Worm (Caenorhabditis elegans): Measurements from ENCODE around the gene F41E7.7.

F41E7.7 gene

ce11 chrX:10336138-10336537 is 28.5 kb downstream of the F41E7.7 start, which contains the start of gene idpa-3:
Gene idpa-3, plus strand, starts transcription at chrX:10336438.
- TF ChIP-seq jun-1 (tag; optimal IDR thresholded peaks at IDR 0.05) (no peak), nhr-28 (tag; optimal IDR thresholded peaks at IDR 0.05) (no peak), zip-2 (tag; optimal IDR thresholded peaks at IDR 0.05) (no peak), T26A8.4 (GFP tag; IDR thresholded peaks at IDR 0.05) (no peak), mxl-3 (GFP tag; optimal IDR thresholded peaks at IDR 0.05) (no peak), ceh-62 (tag; optimal IDR thresholded peaks at IDR 0.05) (no peak), daf-19 (GFP tag; conservative IDR thresholded peaks at IDR 0.05) (no peak), tra-1 (GFP tag; IDR thresholded peaks at IDR 0.05) (no peak), nhr-25 (tag; optimal IDR thresholded peaks at IDR 0.05; ENCODE audit: borderline replicate concordance, insufficient read depth) (no peak), ZK337.2 (GFP tag; IDR thresholded peaks at IDR 0.05) (no peak), dmd-9 (GFP tag; IDR thresholded peaks at IDR 0.05) (no peak)

- TF ChIP-seq madf-5 (GFP tag; IDR thresholded peaks at IDR 0.05) (no peak), ceh-62 (tag; optimal IDR thresholded peaks at IDR 0.05) (no peak), attf-4 (tag; optimal IDR thresholded peaks at IDR 0.05) (no peak), lsy-2 (tag; optimal IDR thresholded peaks at IDR 0.05) (no peak), zip-11 (GFP tag; IDR thresholded peaks at IDR 0.05) (no peak), hlh-11 (tag; optimal IDR thresholded peaks at IDR 0.05) (no peak), egl-43 (GFP tag; IDR thresholded peaks at IDR 0.05) (peak; percentile 59; the same call in 1 of the 2 replicates), unc-62 (GFP tag; optimal IDR thresholded peaks at IDR 0.05 in 1 of 2) (no peak), unc-62 (tag; optimal IDR thresholded peaks at IDR 0.05) (no peak), F26F4.8 (GFP tag; conservative IDR thresholded peaks at IDR 0.05) (0 out of 2 replicates have a peak, but pooled peaks have one; percentile 53), nhr-42 (GFP tag; IDR thresholded peaks at IDR 0.05) (no peak), dpl-1 (GFP tag; optimal IDR thresholded peaks at IDR 0.05) (no peak), ZK546.5 (tag; optimal IDR thresholded peaks at IDR 0.05) (no peak), set-16 (GFP tag; IDR thresholded peaks at IDR 0.05) (peak; percentile 66), aha-1 (tag) (peak; percentile 72)
Observed at ce11 chrX:10336592-10336991, 29.0 kb downstream of the F41E7.7 start.

ce11 chrX:10338100-10338499 is 30.5 kb downstream of the F41E7.7 start, which contains the start of gene cut-5:
Gene cut-5, minus strand, starts transcription at chrX:10338200.
- no peak for TF ChIP-seq attf-4 (tag; optimal IDR thresholded peaks at IDR 0.05)
- no peak for TF ChIP-seq ceh-82 (tag; optimal IDR thresholded peaks at IDR 0.05)
- TF ChIP-seq lir-3 (tag; optimal IDR thresholded peaks at IDR 0.05) = no peak
- TF ChIP-seq F44E2.7 (GFP tag; IDR thresholded peaks at IDR 0.05) = no peak
- TF ChIP-seq cey-2 (tag; optimal IDR thresholded peaks at IDR 0.05; ENCODE audit: borderline replicate concordance, insufficient read depth) = no peak
- no peak for TF ChIP-seq hlh-11 (tag; optimal IDR thresholded peaks at IDR 0.05)
- TF ChIP-seq sdz-12 (GFP tag; optimal IDR thresholded peaks at IDR 0.05) = no peak
- TF ChIP-seq dmd-9 (GFP tag; IDR thresholded peaks at IDR 0.05) = no peak
- no peak for TF ChIP-seq spr-3 (GFP tag; optimal IDR thresholded peaks at IDR 0.05)
- TF ChIP-seq Y105C5A.15 (GFP tag; IDR thresholded peaks at IDR 0.05) = no peak
- no peak for TF ChIP-seq ZK337.2 (GFP tag; IDR thresholded peaks at IDR 0.05)
- no peak for TF ChIP-seq F49E8.2 (tag; optimal IDR thresholded peaks at IDR 0.05; ENCODE audit: borderline replicate concordance)
- no peak for TF ChIP-seq nhr-6 (tag; optimal IDR thresholded peaks at IDR 0.05)
- TF ChIP-seq lin-39 (tag; optimal IDR thresholded peaks at IDR 0.05) = no peak
- TF ChIP-seq pha-4 (GFP tag; IDR thresholded peaks at IDR 0.05) = no peak
- no peak for TF ChIP-seq pha-4 (tag; optimal IDR thresholded peaks at IDR 0.05)

ce11 chrX:10338761-10339160 is 31.2 kb downstream of the F41E7.7 start:
- TF ChIP-seq tra-1 (GFP tag; IDR thresholded peaks at IDR 0.05) = peak; percentile 49; the same call in 1 of the 2 replicates
- TF ChIP-seq ZK337.2 (GFP tag; IDR thresholded peaks at IDR 0.05) = no peak
- TF ChIP-seq pha-4 (GFP tag; IDR thresholded peaks at IDR 0.05) = peak; percentile 31; the same call in 1 of the 2 replicates
- no peak for TF ChIP-seq pha-4 (tag; optimal IDR thresholded peaks at IDR 0.05)
- TF ChIP-seq dmd-6 (GFP tag; IDR thresholded peaks at IDR 0.05) = peak; percentile 24; the same call in 1 of the 2 replicates
- peak; percentile 55 for TF ChIP-seq T20F7.1 (GFP tag; optimal IDR thresholded peaks at IDR 0.05)
- peak; percentile 20 for TF ChIP-seq hlh-11 (tag; optimal IDR thresholded peaks at IDR 0.05)
- TF ChIP-seq mep-1 (tag; optimal IDR thresholded peaks at IDR 0.05) = peak; percentile 63
- TF ChIP-seq dve-1 (tag; optimal IDR thresholded peaks at IDR 0.05; ENCODE audit: insufficient read depth) = peak; percentile 56
- TF ChIP-seq lin-38 (GFP tag; IDR thresholded peaks at IDR 0.05) = peak; percentile 40; the same call in 1 of the 2 replicates
- TF ChIP-seq php-3 (GFP tag; IDR thresholded peaks at IDR 0.05) = peak; percentile 59; the same call in 1 of the 2 replicates
- peak; percentile 79; the same call in 1 of the 2 replicates for TF ChIP-seq zfp-3 (GFP tag; conservative IDR thresholded peaks at IDR 0.05)
- TF ChIP-seq daf-16 (GFP tag; optimal IDR thresholded peaks at IDR 0.05) = no peak
- peak; percentile 19 for TF ChIP-seq daf-16 (tag; optimal IDR thresholded peaks at IDR 0.05)
- no peak for TF ChIP-seq lin-1 (GFP tag; IDR thresholded peaks at IDR 0.05)
- no peak for TF ChIP-seq nhr-25 (tag; optimal IDR thresholded peaks at IDR 0.05; ENCODE audit: borderline replicate concordance, insufficient read depth)
- TF ChIP-seq aha-1 (tag) = peak; percentile 79

All from whole organism, L4 larva.